Fruit fly (Drosophila melanogaster) whole organism, embryonic: ENCODE data around the gene Cdc14.

Experiments
- B-H1 ChIP-seq: fragments of 200-800 bp; sonication (Bioruptor generic); IDR thresholded peaks from 3 replicates; pipeline ENCODE4 v1.3.6; 2022; ENCODE audit warnings: missing biosample characterization, missing genetic modification characterization
- CG13123 ChIP-seq: fragments of 200-800 bp; sonication (Bioruptor generic); optimal IDR thresholded peaks from 2 replicates; lab custom pipeline; 2016; ENCODE audit warnings: missing biosample characterization, missing genetic modification characterization
- CG14441 ChIP-seq: fragments of 200-800 bp; sonication (Bioruptor generic); IDR thresholded peaks from 2 replicates; pipeline ENCODE4 v1.3.6; 2022; ENCODE audit warnings: missing biosample characterization, missing genetic modification characterization
- CG17186 ChIP-seq: fragments of 200-800 bp; sonication (Bioruptor generic); optimal IDR thresholded peaks from 3 replicates; lab custom pipeline; 2017; ENCODE audit warnings: missing biosample characterization, missing genetic modification reagents, missing genetic modification characterization
- CG17359 ChIP-seq: fragments of 200-800 bp; sonication (Bioruptor generic); optimal IDR thresholded peaks from 3 replicates; lab custom pipeline; 2018; ENCODE audit warnings: missing biosample characterization, mild to moderate bottlenecking, missing genetic modification characterization, moderate library complexity
- CG2875 ChIP-seq: fragments of 200-800 bp; sonication (Bioruptor generic); optimal IDR thresholded peaks from 2 replicates; lab custom pipeline; 2017; ENCODE audit warnings: missing biosample characterization, mild to moderate bottlenecking, missing genetic modification characterization, missing genetic modification reagents
- CG30431 ChIP-seq: fragments of 200-800 bp; sonication (Bioruptor generic); optimal IDR thresholded peaks from 2 replicates; lab custom pipeline; 2017; ENCODE audit warnings: missing biosample characterization, missing genetic modification characterization
- CG43689 ChIP-seq: fragments of 200-800 bp; sonication (Bioruptor generic); IDR thresholded peaks from 2 replicates; pipeline ENCODE4 v1.3.6; 2022; ENCODE audit warnings: missing biosample characterization, missing genetic modification characterization
- CG4820 ChIP-seq: fragments of 200-800 bp; sonication (Bioruptor generic); optimal IDR thresholded peaks from 3 replicates; lab custom pipeline; 2016; ENCODE audit warnings: missing biosample characterization, missing genetic modification characterization
- CG6791 ChIP-seq: fragments of 200-800 bp; sonication (Bioruptor generic); IDR thresholded peaks from 3 replicates; pipeline ENCODE4 v1.3.6; 2022; ENCODE audit warnings: missing biosample characterization, missing genetic modification characterization; ENCODE audit not compliant: partially characterized antibody
- CG8089 ChIP-seq: fragments of 200-800 bp; sonication (Bioruptor generic); optimal IDR thresholded peaks from 3 replicates; lab custom pipeline; 2016; ENCODE audit warnings: missing biosample characterization, missing genetic modification characterization
- CG9609 ChIP-seq: fragments of 200-800 bp; sonication (Bioruptor generic); optimal IDR thresholded peaks from 3 replicates; lab custom pipeline; 2016; ENCODE audit warnings: missing biosample characterization, missing genetic modification characterization
- CG9797 ChIP-seq: fragments of 200-800 bp; sonication (Bioruptor generic); optimal IDR thresholded peaks from 3 replicates; lab custom pipeline; 2018; ENCODE audit warnings: missing biosample characterization, mild to moderate bottlenecking, missing genetic modification characterization
- Camta ChIP-seq: fragments of 200-800 bp; sonication (Bioruptor generic); optimal IDR thresholded peaks from 2 replicates; lab custom pipeline; 2016; ENCODE audit warnings: missing biosample characterization, missing genetic modification characterization
- D ChIP-seq, 2 experiments: fragments of 200-800 bp in 1 of 2; fragments of >200 bp in 1 of 2; sonication (Bioruptor generic) in 1 of 2; optimal IDR thresholded peaks; 2 replicates in 1 of 2; 3 replicates in 1 of 2; lab custom pipeline; 2017; ENCODE audit warnings: mild to moderate bottlenecking in 1 of 2, missing biosample characterization in 1 of 2, missing genetic modification characterization in 1 of 2, missing genetic modification reagents in 1 of 2
- Deaf1 ChIP-seq: fragments of 200-800 bp; optimal IDR thresholded peaks from 3 replicates; lab custom pipeline; 2019; ENCODE audit warnings: missing biosample characterization, mild to moderate bottlenecking, missing genetic modification characterization, moderate library complexity
- Dip3 ChIP-seq: fragments of 200-800 bp; sonication (Bioruptor generic); optimal IDR thresholded peaks from 3 replicates; lab custom pipeline; 2016; ENCODE audit warnings: missing biosample characterization, missing genetic modification characterization
- Dll ChIP-seq: fragments of 200-800 bp; sonication (Bioruptor generic); IDR thresholded peaks from 4 replicates; pipeline ENCODE4 v1.3.6; 2022; ENCODE audit warnings: missing biosample characterization, missing genetic modification characterization; ENCODE audit not compliant: partially characterized antibody
- Doc3 ChIP-seq: fragments of 200-800 bp; sonication (Bioruptor generic); IDR thresholded peaks from 3 replicates; pipeline ENCODE4 v1.3.6; 2022; ENCODE audit warnings: missing biosample characterization, missing genetic modification characterization; ENCODE audit not compliant: partially characterized antibody
- E2f2 ChIP-seq: fragments of 200-800 bp; sonication (Bioruptor generic); IDR thresholded peaks from 2 replicates; pipeline ENCODE4 v1.3.6; 2022; ENCODE audit warnings: missing biosample characterization, missing genetic modification characterization
- Fer3 ChIP-seq: fragments of 200-800 bp; sonication (Bioruptor generic); optimal IDR thresholded peaks from 2 replicates; lab custom pipeline; 2018; ENCODE audit warnings: missing biosample characterization, mild to moderate bottlenecking, missing genetic modification characterization, moderate library complexity
- MTF-1 ChIP-seq: fragments of 200-800 bp; sonication (Bioruptor generic); optimal IDR thresholded peaks from 2 replicates; lab custom pipeline; 2018; ENCODE audit warnings: missing biosample characterization, mild to moderate bottlenecking, missing genetic modification characterization, borderline replicate concordance
- Mrtf ChIP-seq: fragments of 200-800 bp; sonication (Bioruptor generic); IDR thresholded peaks from 3 replicates; pipeline ENCODE4 v1.3.6; 2022; ENCODE audit warnings: missing biosample characterization, missing genetic modification characterization
- Ptx1 ChIP-seq: fragments of 200-800 bp; sonication (Bioruptor generic); IDR thresholded peaks from 2 replicates; pipeline ENCODE4 v1.3.6; 2022; ENCODE audit warnings: missing biosample characterization, missing genetic modification characterization
- Xrp1 ChIP-seq: fragments of 200-800 bp; sonication (Bioruptor generic); IDR thresholded peaks from 2 replicates; pipeline ENCODE4 v1.3.6; 2022; ENCODE audit warnings: missing biosample characterization, missing genetic modification characterization
- aop ChIP-seq: fragments of 200-800 bp; sonication (Bioruptor generic); IDR thresholded peaks from 2 replicates; pipeline ENCODE4 v1.3.6; 2022; ENCODE audit warnings: missing biosample characterization, missing genetic modification characterization
- bab2 ChIP-seq: fragments of 200-800 bp; sonication (Bioruptor generic); optimal IDR thresholded peaks from 2 replicates; lab custom pipeline; 2016; ENCODE audit warnings: missing biosample characterization, missing genetic modification characterization
- btn ChIP-seq: fragments of 200-800 bp; sonication (Bioruptor generic); optimal IDR thresholded peaks from 2 replicates; lab custom pipeline; 2016; ENCODE audit warnings: missing biosample characterization, missing genetic modification characterization
- caup ChIP-seq: fragments of 200-800 bp; sonication (Bioruptor generic); optimal IDR thresholded peaks from 3 replicates; lab custom pipeline; 2017; ENCODE audit warnings: missing biosample characterization, mild to moderate bottlenecking, missing genetic modification characterization, moderate library complexity; ENCODE audit not compliant: severe bottlenecking
- chinmo ChIP-seq: fragments of 200-800 bp; sonication (Bioruptor generic); IDR thresholded peaks from 4 replicates; pipeline ENCODE4 v1.3.6; 2022; ENCODE audit warnings: missing biosample characterization, missing genetic modification characterization; ENCODE audit not compliant: partially characterized antibody
- ftz-f1 ChIP-seq: fragments of 200-800 bp; sonication (Bioruptor generic); optimal IDR thresholded peaks from 2 replicates; lab custom pipeline; 2016; ENCODE audit warnings: missing biosample characterization, missing genetic modification characterization
- ham ChIP-seq: fragments of 200-800 bp; sonication (Bioruptor generic); IDR thresholded peaks from 2 replicates; pipeline ENCODE4 v1.3.6; 2022; ENCODE audit warnings: missing biosample characterization, missing genetic modification characterization
- ind ChIP-seq: fragments of 200-800 bp; sonication (Bioruptor generic); optimal IDR thresholded peaks from 3 replicates; lab custom pipeline; 2016; ENCODE audit warnings: missing biosample characterization, missing genetic modification characterization
- kni ChIP-seq: fragments of 200-800 bp; sonication (Bioruptor generic); optimal IDR thresholded peaks from 3 replicates; lab custom pipeline; 2017; ENCODE audit warnings: mild to moderate bottlenecking, missing biosample characterization, missing genetic modification reagents, missing genetic modification characterization
- pfk ChIP-seq: fragments of 200-800 bp; sonication (Bioruptor generic); optimal IDR thresholded peaks from 2 replicates; lab custom pipeline; 2018; ENCODE audit warnings: missing biosample characterization, mild to moderate bottlenecking, missing genetic modification characterization, moderate library complexity
- pho ChIP-seq: fragments of 200-800 bp; sonication (Bioruptor generic); optimal IDR thresholded peaks from 2 replicates; lab custom pipeline; 2016; ENCODE audit warnings: missing biosample characterization, missing genetic modification characterization
- pros ChIP-seq: fragments of 200-800 bp; sonication (Bioruptor generic); optimal IDR thresholded peaks from 3 replicates; lab custom pipeline; 2019; ENCODE audit warnings: missing biosample characterization, mild to moderate bottlenecking, missing genetic modification characterization, moderate library complexity
- slp2 ChIP-seq: fragments of 200-800 bp; sonication (Bioruptor generic); optimal IDR thresholded peaks from 2 replicates; lab custom pipeline; 2016; ENCODE audit warnings: missing biosample characterization, missing genetic modification characterization
- so ChIP-seq: fragments of 200-800 bp; sonication (Bioruptor generic); IDR thresholded peaks from 3 replicates; pipeline ENCODE4 v1.3.6; 2022; ENCODE audit warnings: missing biosample characterization, missing genetic modification characterization
- tin ChIP-seq: fragments of 200-800 bp; sonication (Bioruptor generic); optimal IDR thresholded peaks from 3 replicates; lab custom pipeline; 2016; ENCODE audit warnings: missing biosample characterization, missing genetic modification characterization
- tna ChIP-seq: fragments of 200-800 bp; sonication (Bioruptor generic); IDR thresholded peaks from 2 replicates; pipeline ENCODE4 v1.3.6; 2022; ENCODE audit warnings: missing biosample characterization, missing genetic modification characterization; ENCODE audit not compliant: partially characterized antibody
- ttk ChIP-seq: fragments of 200-800 bp; sonication (Bioruptor generic); IDR thresholded peaks from 2 replicates; pipeline ENCODE4 v2.1.2; 2022; ENCODE audit warnings: missing biosample characterization, missing genetic modification characterization
- twi ChIP-seq: fragments of 200-800 bp; optimal IDR thresholded peaks from 2 replicates; lab custom pipeline; 2019; ENCODE audit warnings: missing biosample characterization, mild to moderate bottlenecking, missing genetic modification characterization, moderate library complexity
- vfl ChIP-seq: fragments of 200-800 bp; sonication (Bioruptor generic); optimal IDR thresholded peaks from 2 replicates; lab custom pipeline; 2016; ENCODE audit warnings: missing biosample characterization, missing genetic modification characterization
- wek ChIP-seq: fragments of 200-800 bp; sonication (Bioruptor generic); optimal IDR thresholded peaks from 3 replicates; lab custom pipeline; 2018; ENCODE audit warnings: missing biosample characterization, mild to moderate bottlenecking, missing genetic modification characterization, moderate library complexity
- z ChIP-seq: fragments of 200-800 bp; sonication (Bioruptor generic); IDR thresholded peaks from 3 replicates; pipeline ENCODE4 v1.3.6; 2022; ENCODE audit warnings: missing biosample characterization, missing genetic modification characterization

The Cdc14 gene

DNA sequence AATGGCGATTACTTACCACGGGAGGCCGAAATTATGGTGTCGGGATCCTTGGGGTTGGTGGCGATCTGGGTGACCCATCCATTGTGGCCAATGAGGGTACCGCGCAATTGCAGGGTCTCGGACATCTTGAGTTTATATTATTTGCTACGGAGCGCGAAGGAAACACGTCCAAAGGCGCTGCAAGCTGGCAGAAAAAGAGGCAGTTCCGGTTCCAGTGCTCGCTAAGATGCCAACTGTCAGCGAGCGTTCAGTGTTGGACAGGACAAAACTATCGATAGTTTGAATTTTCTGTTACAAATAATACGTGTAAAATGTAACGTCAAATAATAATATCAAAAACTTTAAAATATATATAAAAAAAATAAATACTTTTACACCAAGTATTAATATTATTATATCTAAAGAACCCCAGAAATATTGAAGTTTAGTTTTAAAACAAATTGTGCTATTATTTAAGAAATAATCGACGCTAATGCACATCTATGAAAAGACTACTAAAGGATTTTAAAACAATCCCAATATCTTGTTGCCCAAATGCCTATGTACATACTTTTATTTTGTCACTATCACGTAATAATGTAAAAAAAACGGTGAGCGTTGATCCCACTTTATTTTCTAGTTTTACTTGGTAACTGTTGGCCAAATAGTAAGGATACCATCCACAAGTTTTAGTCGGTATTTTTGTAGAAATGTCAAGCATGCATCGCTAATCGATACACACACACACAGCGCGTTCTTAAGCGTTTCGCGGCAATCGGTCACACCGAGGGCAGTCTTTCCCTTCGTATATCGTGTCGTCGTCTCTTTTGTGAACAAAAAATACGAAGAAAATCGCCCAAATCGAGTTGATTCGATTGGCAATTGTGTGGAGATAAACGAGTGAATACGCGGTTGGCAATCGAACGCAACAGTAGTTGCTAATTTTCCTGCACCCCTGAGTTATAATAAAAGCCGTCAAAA lies 16.8 kb upstream of the Cdc14 start, which contains the start of the genes Rack1 and mts (continued):
- TF ChIP-seq aop (0 out of 2 replicates have a peak, but pooled peaks have one; percentile 11), kni (GFP tag; lab: Kevin White, UChicago) (peak; percentile 77), tna (GFP tag; lab: Robert Waterston, UW) (0 out of 2 replicates have a peak, but pooled peaks have one; percentile 18), ham (GFP tag; lab: Robert Waterston, UW) (peak; percentile 29; the same call in 1 of the 2 replicates), so (GFP tag; lab: Robert Waterston, UW) (peak; percentile 82; the same call in 2 of the 3 replicates), Dip3 (peak; percentile 59), pros (GFP tag; lab: Kevin White, UChicago) (peak; percentile 32), Camta (GFP tag; lab: Kevin White, UChicago) (peak; percentile 83), slp2 (GFP tag; lab: Kevin White, UChicago) (peak; percentile 28), Fer3 (tag; lab: Kevin White, UChicago) (peak; percentile 89), CG43689 (GFP tag; lab: Robert Waterston, UW) (peak; percentile 63; the same call in 1 of the 2 replicates), wek (GFP tag; lab: Kevin White, UChicago) (peak; percentile 85), CG2875 (GFP tag; lab: Kevin White, UChicago) (peak; percentile 79), ind (GFP tag; lab: Kevin White, UChicago) (peak; percentile 66), CG17186 (GFP tag; lab: Kevin White, UChicago) (peak; percentile 57), MTF-1 (peak; percentile 97), CG9797 (GFP tag; lab: Kevin White, UChicago) (peak; percentile 71), Dll (GFP tag; lab: Robert Waterston, UW) (peak; percentile 58; the same call in 2 of the 4 replicates), CG13123 (GFP tag; lab: Kevin White, UChicago) (peak; percentile 34), vfl (GFP tag; lab: Kevin White, UChicago) (peak; percentile 82), pho (GFP tag; lab: Kevin White, UChicago) (peak; percentile 71), CG9609 (peak; percentile 65), Mrtf (GFP tag; lab: Robert Waterston, UW) (peak; percentile 16; the same call in 1 of the 3 replicates), ttk (GFP tag; lab: Robert Waterston, UW) (peak; percentile 69), bab2 (GFP tag; lab: Kevin White, UChicago) (peak; percentile 40), ftz-f1 (GFP tag; lab: Kevin White, UChicago) (no peak), tin (peak; percentile 73), CG17359 (tag; lab: Kevin White, UChicago) (peak; percentile 84), chinmo (0 out of 4 replicates have a peak, but pooled peaks have one; percentile 8), btn (GFP tag; lab: Kevin White, UChicago) (peak; percentile 64), z (GFP tag; lab: Robert Waterston, UW) (0 out of 3 replicates have a peak, but pooled peaks have one; percentile 42), CG6791 (peak; percentile 71), pfk (GFP tag; lab: Kevin White, UChicago) (peak; percentile 80), CG8089 (GFP tag; lab: Kevin White, UChicago) (peak; percentile 69), caup (GFP tag; lab: Kevin White, UChicago) (peak; percentile 96), Doc3 (no peak), E2f2 (GFP tag; lab: Robert Waterston, UW) (peak; percentile 50; the same call in 1 of the 2 replicates), Ptx1 (GFP tag; lab: Robert Waterston, UW) (peak; percentile 66), B-H1 (GFP tag; lab: Robert Waterston, UW) (peak; percentile 54; the same call in 2 of the 3 replicates), CG30431 (peak; percentile 71), CG14441 (GFP tag; lab: Robert Waterston, UW) (peak; percentile 67), twi (tag; lab: Kevin White, UChicago) (peak; percentile 52), D (optimal IDR thresholded peaks at IDR 0.05; lab: Kevin White, UChicago) (no peak), D (GFP tag; optimal IDR thresholded peaks at IDR 0.05; lab: Kevin White, UChicago) (peak; percentile 74), Deaf1 (tag; lab: Kevin White, UChicago) (no peak), Xrp1 (GFP tag; lab: Robert Waterston, UW) (no peak; the same call in none of the 2 replicates), CG4820 (GFP tag; lab: Kevin White, UChicago) (peak; percentile 64)
